Fruit fly (Drosophila melanogaster) whole organism, embryonic: Measurements from ENCODE around the gene CG17768.

Experiments used
- Aef1 ChIP-seq: fragments of 200-800 bp; sonication (Bioruptor generic); IDR thresholded peaks from 3 replicates; pipeline ENCODE4 v1.3.6; 2022; ENCODE audit warnings: missing biosample characterization, missing genetic modification characterization
- CG10274 ChIP-seq: fragments of 200-800 bp; sonication (Bioruptor generic); optimal IDR thresholded peaks from 3 replicates; lab custom pipeline; 2017; ENCODE audit warnings: missing biosample characterization, mild to moderate bottlenecking, missing genetic modification characterization
- CG11560 ChIP-seq: fragments of 200-800 bp; sonication (Bioruptor generic); IDR thresholded peaks from 3 replicates; pipeline ENCODE4 v1.3.6; 2022; ENCODE audit warnings: missing biosample characterization, missing genetic modification characterization
- CG12659 ChIP-seq: fragments of 200-800 bp; sonication (Bioruptor generic); optimal IDR thresholded peaks from 3 replicates; lab custom pipeline; 2017; ENCODE audit warnings: mild to moderate bottlenecking, missing biosample characterization, missing genetic modification reagents, missing genetic modification characterization
- CG12744 ChIP-seq: fragments of 200-800 bp; sonication (Bioruptor generic); optimal IDR thresholded peaks from 2 replicates; lab custom pipeline; 2016; ENCODE audit warnings: missing biosample characterization, missing genetic modification characterization
- CG13624 ChIP-seq: fragments of 200-800 bp; sonication (Bioruptor generic); optimal IDR thresholded peaks from 2 replicates; lab custom pipeline; 2016; ENCODE audit warnings: missing biosample characterization, missing genetic modification characterization
- CG15269 ChIP-seq: fragments of 200-800 bp; sonication (Bioruptor generic); optimal IDR thresholded peaks from 2 replicates; lab custom pipeline; 2018; ENCODE audit warnings: missing biosample characterization, mild to moderate bottlenecking, missing genetic modification characterization, moderate library complexity
- CG1529 ChIP-seq: fragments of 200-800 bp; sonication (Bioruptor generic); optimal IDR thresholded peaks from 3 replicates; lab custom pipeline; 2018; ENCODE audit warnings: missing biosample characterization, missing genetic modification characterization
- CG17361 ChIP-seq: fragments of 200-800 bp; sonication (Bioruptor generic); IDR thresholded peaks from 3 replicates; pipeline ENCODE4 v1.3.6; 2022; ENCODE audit warnings: missing biosample characterization, missing genetic modification characterization
- CG18262 ChIP-seq: fragments of 200-800 bp; optimal IDR thresholded peaks from 3 replicates; lab custom pipeline; 2019; ENCODE audit warnings: missing biosample characterization, mild to moderate bottlenecking, missing genetic modification characterization, moderate library complexity
- CG18764 ChIP-seq: fragments of 200-800 bp; sonication (Bioruptor generic); optimal IDR thresholded peaks from 3 replicates; lab custom pipeline; 2016; ENCODE audit warnings: missing biosample characterization, missing genetic modification characterization
- CG31441 ChIP-seq: fragments of 200-800 bp; sonication (Bioruptor generic); IDR thresholded peaks from 2 replicates; pipeline ENCODE4 v1.3.6; 2022; ENCODE audit warnings: missing biosample characterization, missing genetic modification characterization
- CG34224 ChIP-seq: fragments of 200-800 bp; sonication (Bioruptor generic); IDR thresholded peaks from 3 replicates; pipeline ENCODE4 v1.3.6; 2022; ENCODE audit warnings: missing biosample characterization, missing genetic modification characterization; ENCODE audit not compliant: partially characterized antibody
- CG43689 ChIP-seq: fragments of 200-800 bp; sonication (Bioruptor generic); IDR thresholded peaks from 2 replicates; pipeline ENCODE4 v1.3.6; 2022; ENCODE audit warnings: missing biosample characterization, missing genetic modification characterization
- CG4730 ChIP-seq: fragments of 200-800 bp; sonication (Bioruptor generic); IDR thresholded peaks from 2 replicates; pipeline ENCODE4 v1.3.6; 2022; ENCODE audit warnings: missing biosample characterization, missing genetic modification characterization
- CG9932 ChIP-seq: fragments of 200-800 bp; sonication (Bioruptor generic); IDR thresholded peaks from 2 replicates; pipeline ENCODE4 v1.3.6; 2022; ENCODE audit warnings: missing biosample characterization, missing genetic modification characterization
- Chrac-16 ChIP-seq: fragments of 200-800 bp; sonication (Bioruptor generic); optimal IDR thresholded peaks from 3 replicates; lab custom pipeline; 2016; ENCODE audit warnings: missing biosample characterization, missing genetic modification characterization
- Deaf1 ChIP-seq: fragments of 200-800 bp; optimal IDR thresholded peaks from 3 replicates; lab custom pipeline; 2019; ENCODE audit warnings: missing biosample characterization, mild to moderate bottlenecking, missing genetic modification characterization, moderate library complexity
- Dfd ChIP-seq, 2 experiments: fragments of >200 bp; optimal IDR thresholded peaks; 2 replicates each; lab custom pipeline; 2017; ENCODE audit warnings: missing biosample characterization in 2 of 2, missing genetic modification characterization in 2 of 2
- Dll ChIP-seq: fragments of 200-800 bp; sonication (Bioruptor generic); IDR thresholded peaks from 4 replicates; pipeline ENCODE4 v1.3.6; 2022; ENCODE audit warnings: missing biosample characterization, missing genetic modification characterization; ENCODE audit not compliant: partially characterized antibody
- Dp ChIP-seq: fragments of 200-800 bp; sonication (Bioruptor generic); optimal IDR thresholded peaks from 2 replicates; lab custom pipeline; 2018; ENCODE audit warnings: missing biosample characterization, mild to moderate bottlenecking, missing genetic modification characterization, moderate library complexity
- Drgx ChIP-seq: fragments of 200-800 bp; sonication (Bioruptor generic); IDR thresholded peaks from 2 replicates; pipeline ENCODE4 v1.3.6; 2022; ENCODE audit warnings: missing biosample characterization, missing genetic modification characterization
- Fer1 ChIP-seq: fragments of 200-800 bp; sonication (Bioruptor generic); optimal IDR thresholded peaks from 2 replicates; lab custom pipeline; 2017; ENCODE audit warnings: missing biosample characterization, mild to moderate bottlenecking, missing genetic modification characterization
- Fer3 ChIP-seq: fragments of 200-800 bp; sonication (Bioruptor generic); optimal IDR thresholded peaks from 2 replicates; lab custom pipeline; 2018; ENCODE audit warnings: missing biosample characterization, mild to moderate bottlenecking, missing genetic modification characterization, moderate library complexity
- Gsc ChIP-seq: fragments of 200-800 bp; sonication (Bioruptor generic); IDR thresholded peaks from 2 replicates; pipeline ENCODE4 v1.3.6; 2022; ENCODE audit warnings: missing biosample characterization, missing genetic modification characterization
- H2.0 ChIP-seq: fragments of 200-800 bp; sonication (Bioruptor generic); IDR thresholded peaks from 2 replicates; pipeline ENCODE4 v1.3.6; 2022; ENCODE audit warnings: missing biosample characterization, missing genetic modification characterization
- MBD-R2 ChIP-seq: fragments of 200-800 bp; sonication (Bioruptor generic); IDR thresholded peaks from 2 replicates; pipeline ENCODE4 v1.3.6; 2022; ENCODE audit warnings: missing biosample characterization, missing genetic modification characterization
- Max ChIP-seq: fragments of 200-800 bp; sonication (Bioruptor generic); optimal IDR thresholded peaks from 2 replicates; lab custom pipeline; 2016; ENCODE audit warnings: missing biosample characterization, mild to moderate bottlenecking, missing genetic modification characterization
- Med ChIP-seq: fragments of 200-800 bp; sonication (Bioruptor generic); peaks from one replicate; lab custom pipeline; 2016; ENCODE audit warnings: missing biosample characterization, missing genetic modification characterization, mild to moderate bottlenecking, inconsistent platforms, moderate library complexity
- Sry-δ ChIP-seq: fragments of 200-800 bp; sonication (Bioruptor generic); optimal IDR thresholded peaks from 2 replicates; lab custom pipeline; 2016; ENCODE audit warnings: missing biosample characterization, missing genetic modification characterization
- Xbp1 ChIP-seq: fragments of 200-800 bp; sonication (Bioruptor generic); optimal IDR thresholded peaks from 3 replicates; lab custom pipeline; 2016; ENCODE audit warnings: missing biosample characterization, mild to moderate bottlenecking, missing genetic modification characterization
- amos ChIP-seq: fragments of 200-800 bp; sonication (Bioruptor generic); IDR thresholded peaks from 2 replicates; pipeline ENCODE4 v1.3.6; 2022; ENCODE audit warnings: missing biosample characterization, missing genetic modification characterization; ENCODE audit not compliant: partially characterized antibody
- bsh ChIP-seq, 2 experiments: fragments of 200-800 bp; sonication (Bioruptor generic); optimal IDR thresholded peaks; 2 replicates each; lab custom pipeline; 2017 to 2018; ENCODE audit warnings: mild to moderate bottlenecking in 2 of 2, missing biosample characterization in 2 of 2, missing genetic modification characterization in 2 of 2, moderate library complexity in 1 of 2
- gfzf ChIP-seq: fragments of 200-800 bp; sonication (Bioruptor generic); optimal IDR thresholded peaks from 2 replicates; lab custom pipeline; 2016; ENCODE audit warnings: missing biosample characterization, mild to moderate bottlenecking, missing genetic modification characterization, moderate library complexity
- grau ChIP-seq: fragments of 200-800 bp; optimal IDR thresholded peaks from 3 replicates; lab custom pipeline; 2019; ENCODE audit warnings: missing biosample characterization, mild to moderate bottlenecking, missing genetic modification characterization, moderate library complexity
- jumu ChIP-seq: fragments of 200-800 bp; sonication (Bioruptor generic); optimal IDR thresholded peaks from 3 replicates; lab custom pipeline; 2016; ENCODE audit warnings: missing biosample characterization, missing genetic modification characterization
- ken ChIP-seq: fragments of 200-800 bp; sonication (Bioruptor generic); IDR thresholded peaks from 3 replicates; pipeline ENCODE4 v1.3.6; 2022; ENCODE audit warnings: missing biosample characterization, missing genetic modification characterization
- onecut ChIP-seq: fragments of 200-800 bp; sonication (Bioruptor generic); IDR thresholded peaks from 2 replicates; pipeline ENCODE4 v1.3.6; 2022; ENCODE audit warnings: missing biosample characterization, missing genetic modification characterization
- p53 ChIP-seq: fragments of 200-800 bp; sonication (Bioruptor generic); optimal IDR thresholded peaks from 2 replicates; lab custom pipeline; 2016; ENCODE audit warnings: missing biosample characterization, missing genetic modification characterization
- pb ChIP-seq: fragments of 200-800 bp; sonication (Bioruptor generic); optimal IDR thresholded peaks from 3 replicates; lab custom pipeline; 2016; ENCODE audit warnings: missing biosample characterization, missing genetic modification characterization
- prd ChIP-seq, 3 experiments: fragments of >200 bp in 2 of 3; fragments of 200-800 bp in 1 of 3; sonication (Bioruptor generic) in 1 of 3; optimal IDR thresholded peaks in 2 of 3; IDR thresholded peaks in 1 of 3; 2 replicates in 2 of 3; 3 replicates in 1 of 3; pipeline versions ENCODE4 v1.3.6 to Lab custom; 2017 to 2022; ENCODE audit warnings: missing biosample characterization in 1 of 3, missing genetic modification characterization in 1 of 3
- sc ChIP-seq, 3 experiments: fragments of >200 bp in 2 of 3; fragments of 200-800 bp in 1 of 3; sonication (Bioruptor generic) in 1 of 3; optimal IDR thresholded peaks; 2 replicates in 2 of 3; 3 replicates in 1 of 3; lab custom pipeline; 2017; ENCODE audit warnings: mild to moderate bottlenecking in 1 of 3, missing biosample characterization in 1 of 3, missing genetic modification characterization in 1 of 3, missing genetic modification reagents in 1 of 3
- tio ChIP-seq: fragments of 200-800 bp; sonication (Bioruptor generic); optimal IDR thresholded peaks from 2 replicates; lab custom pipeline; 2017; ENCODE audit warnings: missing biosample characterization, missing genetic modification characterization, inconsistent platforms
- vnd ChIP-seq: fragments of 200-800 bp; sonication (Bioruptor generic); IDR thresholded peaks from 3 replicates; pipeline ENCODE4 v1.3.6; 2022; ENCODE audit warnings: missing biosample characterization, missing genetic modification characterization; ENCODE audit not compliant: partially characterized antibody
- wek ChIP-seq: fragments of 200-800 bp; sonication (Bioruptor generic); optimal IDR thresholded peaks from 3 replicates; lab custom pipeline; 2018; ENCODE audit warnings: missing biosample characterization, mild to moderate bottlenecking, missing genetic modification characterization, moderate library complexity
- z ChIP-seq: fragments of 200-800 bp; sonication (Bioruptor generic); IDR thresholded peaks from 3 replicates; pipeline ENCODE4 v1.3.6; 2022; ENCODE audit warnings: missing biosample characterization, missing genetic modification characterization
- zen ChIP-seq: fragments of 200-800 bp; sonication (Bioruptor generic); optimal IDR thresholded peaks from 3 replicates; lab custom pipeline; 2018; ENCODE audit warnings: missing biosample characterization, mild to moderate bottlenecking, missing genetic modification characterization, moderate library complexity
- zf30C ChIP-seq: fragments of 200-800 bp; sonication (Bioruptor generic); optimal IDR thresholded peaks from 3 replicates; lab custom pipeline; 2018; ENCODE audit warnings: missing biosample characterization, mild to moderate bottlenecking, missing genetic modification characterization
- zfh1 ChIP-seq: fragments of 200-800 bp; sonication (Bioruptor generic); IDR thresholded peaks from 3 replicates; pipeline ENCODE4 v1.3.6; 2022; ENCODE audit warnings: missing biosample characterization, missing genetic modification characterization

Gene CG17768

DNA sequence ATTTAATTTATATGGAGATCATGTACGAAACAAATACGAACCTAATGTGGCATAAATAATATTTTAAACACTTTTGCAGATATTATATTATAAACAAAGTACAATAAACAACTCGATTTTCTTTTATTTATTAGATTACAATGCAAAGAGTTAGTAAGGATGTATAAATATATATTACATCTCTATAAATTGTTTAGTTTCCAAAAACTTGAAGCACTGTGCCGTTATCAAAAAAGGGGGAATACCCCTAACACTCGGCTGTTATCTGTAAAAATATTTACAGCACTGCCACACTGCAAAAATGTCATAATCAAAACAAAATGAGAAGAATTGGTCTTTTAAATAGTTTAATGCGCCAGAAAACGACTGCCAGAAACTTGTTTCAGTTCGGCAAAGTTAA, 23.5 kb upstream of the CG17768 start, which contains the start of gene CG5188 (continued):
- peak; percentile 62; the same call in 1 of the 2 replicates for TF ChIP-seq CG9932 (GFP tag; lab: Robert Waterston, UW)
- TF ChIP-seq Fer3 (tag; lab: Kevin White, UChicago), result peak; percentile 53
- TF ChIP-seq zen (tag; lab: Kevin White, UChicago), result peak; percentile 20
- TF ChIP-seq CG10274, result no peak
- peak; percentile 64 for TF ChIP-seq CG31441
- TF ChIP-seq CG11560, result no peak
- TF ChIP-seq prd (optimal IDR thresholded peaks at IDR 0.05; lab: Kevin White, UChicago), result no peak
- 0 out of 3 replicates have a peak, but pooled peaks have one; percentile 23 for TF ChIP-seq prd (GFP tag; IDR thresholded peaks at IDR 0.05; lab: Robert Waterston, UW)
- peak; percentile 69 for TF ChIP-seq CG15269 (tag; lab: Kevin White, UChicago)
- no peak for TF ChIP-seq CG12744
- no peak; the same call in 1 of the 2 replicates for TF ChIP-seq amos (GFP tag; lab: Robert Waterston, UW)
- peak; percentile 13 for TF ChIP-seq jumu (GFP tag; lab: Kevin White, UChicago)
- TF ChIP-seq gfzf (GFP tag; lab: Kevin White, UChicago), result peak; percentile 54
- TF ChIP-seq Fer1, result peak; percentile 48
- peak; percentile 43 for TF ChIP-seq CG18764 (GFP tag; lab: Kevin White, UChicago)
- TF ChIP-seq grau, result peak; percentile 69
- no peak for TF ChIP-seq zf30C (GFP tag; lab: Kevin White, UChicago)
- TF ChIP-seq z, result no peak
- peak; percentile 50 for TF ChIP-seq CG12659
- TF ChIP-seq p53 (GFP tag; lab: Kevin White, UChicago), result no peak
- peak; percentile 40 for TF ChIP-seq Max
- TF ChIP-seq Med (GFP tag; lab: Kevin White, UChicago), result peak; percentile 65
- no peak for TF ChIP-seq Dfd (GFP tag; optimal IDR thresholded peaks at IDR 0.05; lab: Kevin White, UChicago)
- TF ChIP-seq vnd (GFP tag; lab: Robert Waterston, UW), result no peak
- peak; percentile 27; the same call in 1 of the 3 replicates for TF ChIP-seq ken (GFP tag; lab: Robert Waterston, UW)
- TF ChIP-seq Gsc (GFP tag; lab: Robert Waterston, UW), result no peak
- peak; percentile 45 for TF ChIP-seq H2.0 (GFP tag; lab: Robert Waterston, UW)
- TF ChIP-seq Aef1 (GFP tag; lab: Robert Waterston, UW), result peak; percentile 45; the same call in 1 of the 3 replicates
- TF ChIP-seq bsh (GFP tag; optimal IDR thresholded peaks at IDR 0.05; lab: Kevin White, UChicago), result peak in 1 of 2 experiments; percentile 48
- TF ChIP-seq Dll, result peak; percentile 35; the same call in 1 of the 4 replicates
- no peak for TF ChIP-seq CG13624 (GFP tag; lab: Kevin White, UChicago)
- no peak for TF ChIP-seq sc (optimal IDR thresholded peaks at IDR 0.05; lab: Kevin White, UChicago)
- TF ChIP-seq sc (GFP tag; optimal IDR thresholded peaks at IDR 0.05; lab: Kevin White, UChicago), result no peak
- peak; percentile 9 for TF ChIP-seq CG1529 (GFP tag; lab: Kevin White, UChicago)
- peak; percentile 19 for TF ChIP-seq Chrac-16 (GFP tag; lab: Kevin White, UChicago)
- peak; percentile 98 for TF ChIP-seq wek (GFP tag; lab: Kevin White, UChicago)
- TF ChIP-seq tio, result no peak
- peak; percentile 3 for TF ChIP-seq Dp
- TF ChIP-seq CG34224, result 0 out of 3 replicates have a peak, but pooled peaks have one; percentile 39
- peak; percentile 49 for TF ChIP-seq CG18262 (tag; lab: Kevin White, UChicago)
- no peak for TF ChIP-seq CG4730 (GFP tag; lab: Robert Waterston, UW)
- TF ChIP-seq Xbp1, result peak; percentile 57
- TF ChIP-seq Deaf1 (tag; lab: Kevin White, UChicago), result no peak
- peak; percentile 44; the same call in 1 of the 2 replicates for TF ChIP-seq Drgx
- TF ChIP-seq MBD-R2 (GFP tag; lab: Robert Waterston, UW), result peak; percentile 75; the same call in 1 of the 2 replicates
- no peak for TF ChIP-seq CG43689 (GFP tag; lab: Robert Waterston, UW)
- TF ChIP-seq Sry-δ, result no peak
- TF ChIP-seq onecut (GFP tag; lab: Robert Waterston, UW), result no peak
- TF ChIP-seq pb, result no peak
- TF ChIP-seq zfh1 (GFP tag; lab: Robert Waterston, UW), result peak; percentile 37; the same call in 1 of the 3 replicates
- TF ChIP-seq CG17361 (GFP tag; lab: Robert Waterston, UW), result peak; percentile 69; the same call in 2 of the 3 replicates
